Worm (Caenorhabditis elegans): ENCODE results near the gene ccnk-1.

The ccnk-1 gene

ce11 chrV:14650631-14651030 lies 38.3 kb downstream of the ccnk-1 start:
- TF ChIP-seq nhr-80 (tag; optimal IDR thresholded peaks at IDR 0.05), result no peak
- no peak for TF ChIP-seq cebp-1 (GFP tag; IDR thresholded peaks at IDR 0.05)
- no peak for TF ChIP-seq cebp-1 (tag; optimal IDR thresholded peaks at IDR 0.05)
- TF ChIP-seq die-1 (tag; optimal IDR thresholded peaks at IDR 0.05), result no peak
- no peak for TF ChIP-seq ceh-27 (GFP tag; optimal IDR thresholded peaks at IDR 0.05)
- no peak for TF ChIP-seq dox-1 (GFP tag; IDR thresholded peaks at IDR 0.05)
- no peak for TF ChIP-seq pha-4 (tag; optimal IDR thresholded peaks at IDR 0.05)
- TF ChIP-seq let-526 (GFP tag; IDR thresholded peaks at IDR 0.05), result no peak
- TF ChIP-seq aptf-3 (GFP tag; IDR thresholded peaks at IDR 0.05), result no peak
- TF ChIP-seq F52B5.7 (tag; optimal IDR thresholded peaks at IDR 0.05), result no peak
- no peak for TF ChIP-seq F37B4.10 (GFP tag; IDR thresholded peaks at IDR 0.05)
- TF ChIP-seq zfh-2 (GFP tag; conservative IDR thresholded peaks at IDR 0.05), result no peak
- TF ChIP-seq nfyb-1 (GFP tag; IDR thresholded peaks at IDR 0.05), result no peak
- no peak for TF ChIP-seq B0336.3 (GFP tag; IDR thresholded peaks at IDR 0.05)
- TF ChIP-seq chd-7 (tag; optimal IDR thresholded peaks at IDR 0.05), result no peak
- no peak for TF ChIP-seq rcor-1 (GFP tag; IDR thresholded peaks at IDR 0.05)
- TF ChIP-seq B0019.2 (GFP tag; conservative IDR thresholded peaks at IDR 0.05), result no peak
- no peak for TF ChIP-seq Y53F4B.3 (GFP tag; IDR thresholded peaks at IDR 0.05)
- no peak for TF ChIP-seq hrde-1 (tag; optimal IDR thresholded peaks at IDR 0.05; ENCODE audit: borderline replicate concordance)
- TF ChIP-seq ceh-58 (GFP tag; IDR thresholded peaks at IDR 0.05), result no peak

ce11 chrV:14655689-14656088 lies 43.3 kb downstream of the ccnk-1 start:
- no peak for TF ChIP-seq Y67H2A.10 (GFP tag; conservative IDR thresholded peaks at IDR 0.05)
- TF ChIP-seq F37B4.10 (GFP tag; IDR thresholded peaks at IDR 0.05), result no peak
- no peak for TF ChIP-seq madf-6 (GFP tag; IDR thresholded peaks at IDR 0.05)
- TF ChIP-seq lin-40 (tag; optimal IDR thresholded peaks at IDR 0.05), result no peak
- no peak for TF ChIP-seq sptf-2 (GFP tag; optimal IDR thresholded peaks at IDR 0.05)
- TF ChIP-seq lsl-1 (GFP tag; optimal IDR thresholded peaks at IDR 0.05), result no peak
- TF ChIP-seq efl-1 (GFP tag; optimal IDR thresholded peaks at IDR 0.05), result no peak
- TF ChIP-seq Y56A3A.18 (GFP tag; IDR thresholded peaks at IDR 0.05), result no peak
- TF ChIP-seq ZK185.1 (tag; optimal IDR thresholded peaks at IDR 0.05; ENCODE audit: poor library complexity, severe bottlenecking), result no peak
- no peak for TF ChIP-seq tbx-9 (tag; optimal IDR thresholded peaks at IDR 0.05; ENCODE audit: borderline replicate concordance)
- no peak for TF ChIP-seq hrde-1 (tag; optimal IDR thresholded peaks at IDR 0.05; ENCODE audit: borderline replicate concordance)
- TF ChIP-seq pbrm-1 (GFP tag; IDR thresholded peaks at IDR 0.05), result no peak
- TF ChIP-seq ztf-26 (tag; optimal IDR thresholded peaks at IDR 0.05), result no peak
- no peak for TF ChIP-seq lir-1 (GFP tag; conservative IDR thresholded peaks at IDR 0.05)
- no peak for TF ChIP-seq nhr-120 (GFP tag; IDR thresholded peaks at IDR 0.05)
- TF ChIP-seq madf-10 (tag; optimal IDR thresholded peaks at IDR 0.05), result no peak

ce11 chrV:14656970-14657369 lies 44.6 kb downstream of the ccnk-1 start:
- TF ChIP-seq mxl-1 (tag; optimal IDR thresholded peaks at IDR 0.05), result no peak
- no peak for TF ChIP-seq ccch-3 (GFP tag; optimal IDR thresholded peaks at IDR 0.05)
- TF ChIP-seq Y53G8AR.9 (GFP tag; conservative IDR thresholded peaks at IDR 0.05), result no peak
- no peak for TF ChIP-seq hrde-1 (tag; optimal IDR thresholded peaks at IDR 0.05; ENCODE audit: borderline replicate concordance)
- peak; percentile 16; the same call in 1 of the 2 replicates for TF ChIP-seq lin-26 (GFP tag; IDR thresholded peaks at IDR 0.05)

All from whole organism, young adult.